Worm (Caenorhabditis elegans) whole organism, L1 larva: ENCODE results near the gene pgp-7.

Experiments
- C16A3.4 ChIP-seq: fragments of 150-350 bp; optimal IDR thresholded peaks from 2 replicates; lab custom pipeline; 2014; ENCODE audit warnings: missing biosample characterization, missing genetic modification characterization
- C34B4.2 ChIP-seq: sonication (generic microtip); optimal IDR thresholded peaks from 2 replicates; lab custom pipeline; 2017; ENCODE audit warnings: mild to moderate bottlenecking, missing genetic modification characterization, missing compliant biosample characterization
- F16B12.6 ChIP-seq: fragments of 150-350 bp; optimal IDR thresholded peaks from 2 replicates; lab custom pipeline; 2014; ENCODE audit warnings: missing biosample characterization, missing genetic modification characterization
- Y116A8C.19 ChIP-seq: sonication (generic microtip); optimal IDR thresholded peaks from 2 replicates; lab custom pipeline; 2016; ENCODE audit warnings: missing compliant biosample characterization, missing genetic modification characterization, borderline replicate concordance
- aha-1 ChIP-seq: fragments of 150-350 bp; optimal IDR thresholded peaks from 2 replicates; lab custom pipeline; 2014; ENCODE audit warnings: missing biosample characterization, missing genetic modification characterization
- alr-1 ChIP-seq: fragments of 200-800 bp; sonication (Bioruptor generic); optimal IDR thresholded peaks from 2 replicates; lab custom pipeline; 2018; ENCODE audit warnings: borderline replicate concordance, mild to moderate bottlenecking, missing genetic modification characterization, missing compliant biosample characterization
- aly-2 ChIP-seq: fragments of 150-350 bp; optimal IDR thresholded peaks from 2 replicates; lab custom pipeline; 2014; ENCODE audit warnings: missing biosample characterization, missing genetic modification characterization
- ceh-8 ChIP-seq: fragments of 200-800 bp; sonication (Bioruptor generic); optimal IDR thresholded peaks from 2 replicates; lab custom pipeline; 2018; ENCODE audit warnings: mild to moderate bottlenecking, missing genetic modification characterization, moderate library complexity, missing compliant biosample characterization
- ceh-82 ChIP-seq, 3 experiments: fragments of 150-350 bp in 1 of 3; sonication (generic microtip) in 2 of 3; optimal IDR thresholded peaks; 2 replicates each; lab custom pipeline; 2014 to 2017; ENCODE audit warnings: missing biosample characterization in 3 of 3, missing genetic modification characterization in 3 of 3
- ceh-88 ChIP-seq: fragments of 200-800 bp; sonication (Bioruptor generic); IDR thresholded peaks from 2 replicates; pipeline ENCODE4 v1.3.6; 2022; ENCODE audit warnings: missing genetic modification characterization, missing compliant biosample characterization
- ceh-90 ChIP-seq: sonication (generic microtip); optimal IDR thresholded peaks from 2 replicates; lab custom pipeline; 2016; ENCODE audit warnings: missing genetic modification characterization, missing compliant biosample characterization
- dsc-1 ChIP-seq: sonication (generic microtip); optimal IDR thresholded peaks from 2 replicates; lab custom pipeline; 2016; ENCODE audit warnings: mild to moderate bottlenecking, missing genetic modification characterization, missing compliant biosample characterization
- egl-13 ChIP-seq: sonication (generic microtip); optimal IDR thresholded peaks from 2 replicates; lab custom pipeline; 2016; ENCODE audit warnings: missing genotype, missing genetic modification reagents, missing genetic modification characterization, missing compliant biosample characterization
- egl-27 ChIP-seq, 2 experiments: fragments of 150-350 bp in 1 of 2; sonication (generic microtip); optimal IDR thresholded peaks; 3 replicates each; lab custom pipeline; 2017 to 2018; ENCODE audit warnings: missing biosample characterization in 2 of 2, missing genetic modification characterization in 2 of 2, missing genetic modification reagents in 2 of 2
- elt-3 ChIP-seq, 6 experiments: fragments of 150-350 bp in 1 of 6; sonication (generic microtip); optimal IDR thresholded peaks; 2 replicates each; lab custom pipeline; 2017 to 2018; ENCODE audit warnings: missing biosample characterization in 6 of 6, missing genetic modification characterization in 6 of 6, inconsistent platforms in 1 of 6
- ets-5 ChIP-seq: fragments of 200-800 bp; sonication (Bioruptor generic); IDR thresholded peaks from 2 replicates; pipeline ENCODE4 v1.3.6; 2022; ENCODE audit warnings: missing genetic modification characterization, missing compliant biosample characterization
- fkh-10 ChIP-seq: sonication (generic microtip); optimal IDR thresholded peaks from 2 replicates; lab custom pipeline; 2017; ENCODE audit warnings: missing biosample characterization, missing genetic modification reagents, missing genetic modification characterization
- fkh-4 ChIP-seq: sonication (generic microtip); optimal IDR thresholded peaks from 2 replicates; lab custom pipeline; 2016; ENCODE audit warnings: missing compliant biosample characterization, missing genetic modification characterization, borderline replicate concordance
- fkh-8 ChIP-seq: sonication (generic microtip); optimal IDR thresholded peaks from 2 replicates; lab custom pipeline; 2016; ENCODE audit warnings: mild to moderate bottlenecking, missing genetic modification characterization, missing compliant biosample characterization
- fos-1 ChIP-seq: fragments of 150-350 bp; optimal IDR thresholded peaks from 2 replicates; lab custom pipeline; 2014; ENCODE audit warnings: missing biosample characterization, missing genetic modification characterization
- grh-1 ChIP-seq: fragments of 200-800 bp; sonication (Bioruptor generic); IDR thresholded peaks from 2 replicates; pipeline ENCODE4 v1.3.6; 2022; ENCODE audit warnings: missing genetic modification reagents, missing genetic modification characterization, missing compliant biosample characterization
- irx-1 ChIP-seq: sonication (generic microtip); optimal IDR thresholded peaks from 2 replicates; lab custom pipeline; 2016; ENCODE audit warnings: missing genetic modification characterization, missing compliant biosample characterization
- isw-1 ChIP-seq: fragments of 200-800 bp; sonication (Bioruptor generic); IDR thresholded peaks from 2 replicates; pipeline ENCODE4 v1.3.6; 2022; ENCODE audit warnings: missing genetic modification characterization, missing compliant biosample characterization
- lin-13 ChIP-seq: fragments of 150-350 bp; optimal IDR thresholded peaks from 2 replicates; lab custom pipeline; 2014; ENCODE audit warnings: missing biosample characterization, missing genetic modification reagents, missing genetic modification characterization
- lin-15B ChIP-seq: fragments of 150-350 bp; sonication (generic microtip); optimal IDR thresholded peaks from 3 replicates; lab custom pipeline; 2014; ENCODE audit warnings: missing biosample characterization, missing genetic modification characterization
- lin-35 ChIP-seq, 2 experiments: fragments of 150-350 bp; optimal IDR thresholded peaks; 2 replicates each; lab custom pipeline; 2014; ENCODE audit warnings: missing biosample characterization in 2 of 2, missing genetic modification characterization in 2 of 2, missing genetic modification reagents in 2 of 2
- mab-9 ChIP-seq: fragments of 200-800 bp; sonication (Bioruptor generic); IDR thresholded peaks from 2 replicates; pipeline ENCODE4 v1.3.6; 2022; ENCODE audit warnings: missing genetic modification reagents, missing genetic modification characterization, missing compliant biosample characterization
- mdl-1 ChIP-seq, 2 experiments: fragments of 150-350 bp; optimal IDR thresholded peaks; 2 replicates each; lab custom pipeline; 2014 to 2017; ENCODE audit warnings: missing biosample characterization in 2 of 2, missing genetic modification characterization in 2 of 2, inconsistent platforms in 1 of 2
- nhr-237 ChIP-seq: fragments of 150-350 bp; optimal IDR thresholded peaks from 2 replicates; lab custom pipeline; 2014; ENCODE audit warnings: missing biosample characterization, missing genetic modification characterization
- nhr-47 ChIP-seq: sonication (generic microtip); optimal IDR thresholded peaks from 2 replicates; lab custom pipeline; 2016; ENCODE audit warnings: mild to moderate bottlenecking, missing genetic modification characterization, moderate library complexity, missing compliant biosample characterization
- nhr-71 ChIP-seq: sonication (generic microtip); optimal IDR thresholded peaks from 2 replicates; lab custom pipeline; 2016; ENCODE audit warnings: mild to moderate bottlenecking, missing genetic modification characterization, moderate library complexity, missing compliant biosample characterization
- nhr-77 ChIP-seq: fragments of 150-350 bp; optimal IDR thresholded peaks from 2 replicates; lab custom pipeline; 2014; ENCODE audit warnings: missing biosample characterization, missing genetic modification characterization
- nhr-84 ChIP-seq: sonication (generic microtip); optimal IDR thresholded peaks from 2 replicates; lab custom pipeline; 2017; ENCODE audit warnings: missing biosample characterization, missing genetic modification characterization
- nhr-85 ChIP-seq: sonication (generic microtip); peaks from one replicate; lab custom pipeline; 2016; ENCODE audit warnings: missing genetic modification characterization, inconsistent platforms, missing compliant biosample characterization
- nhr-90 ChIP-seq: sonication (generic microtip); optimal IDR thresholded peaks from 2 replicates; lab custom pipeline; 2016; ENCODE audit warnings: mild to moderate bottlenecking, missing genetic modification characterization, missing compliant biosample characterization; ENCODE audit not compliant: poor library complexity
- pag-3 ChIP-seq: sonication (generic microtip); optimal IDR thresholded peaks from 2 replicates; lab custom pipeline; 2017; ENCODE audit warnings: missing genetic modification characterization, mild to moderate bottlenecking, missing compliant biosample characterization, antibody characterized with exemption, borderline replicate concordance; ENCODE audit not compliant: insufficient read depth
- pax-3 ChIP-seq: fragments of 200-800 bp; sonication (Bioruptor generic); optimal IDR thresholded peaks from 2 replicates; lab custom pipeline; 2018; ENCODE audit warnings: mild to moderate bottlenecking, missing genetic modification characterization, moderate library complexity, missing compliant biosample characterization
- pqm-1 ChIP-seq: sonication (generic microtip); optimal IDR thresholded peaks from 3 replicates; lab custom pipeline; 2017; ENCODE audit warnings: missing biosample characterization, missing genetic modification characterization
- rnt-1 ChIP-seq: sonication (generic microtip); optimal IDR thresholded peaks from 2 replicates; lab custom pipeline; 2016; ENCODE audit warnings: mild to moderate bottlenecking, missing genetic modification characterization, moderate library complexity, missing compliant biosample characterization
- snpc-4 ChIP-seq: fragments of 150-350 bp; optimal IDR thresholded peaks from 2 replicates; lab custom pipeline; 2014; ENCODE audit warnings: missing biosample characterization, missing genetic modification characterization
- snu-23 ChIP-seq: sonication (generic microtip); optimal IDR thresholded peaks from 2 replicates; lab custom pipeline; 2016; ENCODE audit warnings: missing genetic modification characterization, missing compliant biosample characterization
- sox-4 ChIP-seq: sonication (generic microtip); optimal IDR thresholded peaks from 2 replicates; lab custom pipeline; 2016; ENCODE audit warnings: missing genetic modification characterization, missing compliant biosample characterization
- sup-37 ChIP-seq: fragments of 200-800 bp; sonication (Bioruptor generic); optimal IDR thresholded peaks from 2 replicates; lab custom pipeline; 2018; ENCODE audit warnings: mild to moderate bottlenecking, missing genetic modification characterization, missing compliant biosample characterization
- swsn-7 ChIP-seq: sonication (generic microtip); optimal IDR thresholded peaks from 2 replicates; lab custom pipeline; 2016; ENCODE audit warnings: missing genetic modification characterization, missing compliant biosample characterization
- tlp-1 ChIP-seq: fragments of 150-350 bp; optimal IDR thresholded peaks from 2 replicates; lab custom pipeline; 2014; ENCODE audit warnings: missing biosample characterization, missing genetic modification characterization
- unc-30 ChIP-seq: sonication (generic microtip); optimal IDR thresholded peaks from 2 replicates; lab custom pipeline; 2017; ENCODE audit warnings: missing biosample characterization, missing genetic modification characterization
- unc-62 ChIP-seq: fragments of 150-350 bp; optimal IDR thresholded peaks from 2 replicates; lab custom pipeline; 2014; ENCODE audit warnings: missing biosample characterization, missing genetic modification reagents, missing genetic modification characterization
- unc-86 ChIP-seq: sonication (generic microtip); optimal IDR thresholded peaks from 2 replicates; lab custom pipeline; 2016; ENCODE audit warnings: missing genetic modification characterization, missing compliant biosample characterization
- unc-98 ChIP-seq: fragments of 200-800 bp; sonication (Bioruptor generic); IDR thresholded peaks from 2 replicates; pipeline ENCODE4 v1.3.6; 2022; ENCODE audit warnings: missing genetic modification characterization, missing compliant biosample characterization
- vab-15 ChIP-seq: sonication (generic microtip); optimal IDR thresholded peaks from 2 replicates; lab custom pipeline; 2017; ENCODE audit warnings: missing genotype, mild to moderate bottlenecking, missing genetic modification characterization, missing compliant biosample characterization
- zag-1 ChIP-seq: fragments of 150-350 bp; optimal IDR thresholded peaks from 2 replicates; lab custom pipeline; 2014; ENCODE audit warnings: missing biosample characterization, missing genetic modification characterization
- zip-4 ChIP-seq: fragments of 200-800 bp; sonication (Bioruptor generic); optimal IDR thresholded peaks from 2 replicates; lab custom pipeline; 2018; ENCODE audit warnings: mild to moderate bottlenecking, missing genetic modification characterization, moderate library complexity, missing compliant biosample characterization
- ztf-11 ChIP-seq, 2 experiments: sonication (generic microtip); optimal IDR thresholded peaks; 2 replicates each; lab custom pipeline; 2016 to 2017; ENCODE audit warnings: missing genetic modification characterization in 2 of 2, missing biosample characterization in 1 of 2, missing compliant biosample characterization in 1 of 2

pgp-7 gene

DNA sequence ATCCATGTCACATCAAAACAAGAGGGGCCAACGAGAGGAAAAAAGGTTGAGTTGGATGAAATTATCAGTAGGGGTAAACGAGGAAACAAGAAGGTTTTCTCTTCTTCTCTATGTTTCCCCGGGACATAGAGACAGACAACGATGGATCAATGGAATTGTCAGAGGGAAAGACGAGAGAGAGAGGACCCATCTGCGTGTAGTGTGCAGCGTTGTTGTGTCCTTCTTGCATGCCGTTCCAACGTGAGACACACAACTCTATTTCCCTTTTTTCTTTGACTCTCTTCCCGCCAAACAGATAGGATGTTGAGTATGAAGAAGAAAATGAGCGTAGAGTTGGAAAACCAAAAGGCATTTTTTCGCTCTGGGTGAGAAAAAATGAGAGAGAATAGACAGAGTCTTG, 30.9 kb upstream of the pgp-7 start (continued):
- TF ChIP-seq sup-37 (GFP tag; lab: Kevin White, UChicago) (no peak), pag-3 (tag; lab: Kevin White, UChicago) (peak; percentile 8), isw-1 (GFP tag; lab: Robert Waterston, UW) (no peak), nhr-90 (tag; lab: Kevin White, UChicago) (peak; percentile 25), unc-98 (GFP tag; lab: Robert Waterston, UW) (no peak), ceh-90 (tag; lab: Kevin White, UChicago) (no peak), egl-13 (tag; lab: Kevin White, UChicago) (no peak), lin-35 (GFP tag; optimal IDR thresholded peaks at IDR 0.05; lab: Kevin White, UChicago) (peak; percentile 13 to 54), ets-5 (GFP tag; lab: Robert Waterston, UW) (no peak), swsn-7 (tag; lab: Kevin White, UChicago) (peak; percentile 57), grh-1 (GFP tag; lab: Robert Waterston, UW) (no peak), tlp-1 (tag; lab: Kevin White, UChicago) (no peak), C34B4.2 (tag; lab: Kevin White, UChicago) (no peak), irx-1 (tag; lab: Kevin White, UChicago) (peak; percentile 37), unc-62 (GFP tag; lab: Kevin White, UChicago) (no peak), snu-23 (GFP tag; lab: Kevin White, UChicago) (peak; percentile 74), pqm-1 (tag; lab: Kevin White, UChicago) (no peak), nhr-47 (tag; lab: Kevin White, UChicago) (peak; percentile 59), zag-1 (no peak), fkh-8 (peak; percentile 63), unc-30 (no peak), ceh-88 (no peak), nhr-84 (no peak), rnt-1 (peak; percentile 66), egl-27 (tag; optimal IDR thresholded peaks at IDR 0.05; lab: Kevin White, UChicago) (peak; percentile 6 to 17), ztf-11 (tag; optimal IDR thresholded peaks at IDR 0.05; lab: Kevin White, UChicago) (no peak), ceh-82 (tag; optimal IDR thresholded peaks at IDR 0.05; lab: Kevin White, UChicago) (peak in 2 of 3 experiments; percentile 59 to 77), mdl-1 (tag; optimal IDR thresholded peaks at IDR 0.05; lab: Kevin White, UChicago) (peak in 1 of 2 experiments; percentile 61), dsc-1 (peak; percentile 58), F16B12.6 (peak; percentile 30), sox-4 (tag; lab: Kevin White, UChicago) (no peak), mab-9 (GFP tag; lab: Robert Waterston, UW) (no peak), elt-3 (tag; optimal IDR thresholded peaks at IDR 0.05; lab: Kevin White, UChicago) (peak in 4 of 6 experiments; percentile 31 to 73 (median 41)), alr-1 (tag; lab: Kevin White, UChicago) (no peak), unc-86 (tag; lab: Kevin White, UChicago) (no peak), lin-15B (tag; lab: Kevin White, UChicago) (no peak), fos-1 (tag; lab: Kevin White, UChicago) (peak; percentile 32), aha-1 (no peak), nhr-77 (peak; percentile 64), lin-13 (GFP tag; lab: Kevin White, UChicago) (peak; percentile 7), fkh-10 (peak; percentile 81), pax-3 (tag; lab: Kevin White, UChicago) (no peak), fkh-4 (tag; lab: Kevin White, UChicago) (no peak), zip-4 (GFP tag; lab: Kevin White, UChicago) (no peak), snpc-4 (tag; lab: Kevin White, UChicago) (no peak), C16A3.4 (tag; lab: Kevin White, UChicago) (peak; percentile 32), nhr-71 (tag; lab: Kevin White, UChicago) (peak; percentile 82), ceh-8 (GFP tag; lab: Kevin White, UChicago) (no peak), nhr-85 (tag; lab: Kevin White, UChicago) (peak; percentile 74), aly-2 (tag; lab: Kevin White, UChicago) (no peak), nhr-237 (no peak), vab-15 (no peak), Y116A8C.19 (no peak)
